Worm (Caenorhabditis elegans): ENCODE results near the gene srg-33.

- TF ChIP-seq flt-1 (GFP tag; IDR thresholded peaks at IDR 0.05) (no peak), tab-1 (GFP tag; IDR thresholded peaks at IDR 0.05) (no peak), med-1 (GFP tag; optimal IDR thresholded peaks at IDR 0.05; ENCODE audit: insufficient read depth) (no peak), ztf-23 (GFP tag; IDR thresholded peaks at IDR 0.05) (no peak), klf-2 (GFP tag; conservative IDR thresholded peaks at IDR 0.05) (no peak)
Measured at ce11 chrV:8252532-8252931, 39.3 kb upstream of the srg-33 start.
